Worm (Caenorhabditis elegans) whole organism, mixed stage, embryonic: ENCODE measurements around the gene nhr-173.
A peak's percentile ranks its signal among the peaks of the same experiment; 100 is the strongest.

Experiments
- bed-3 ChIP-seq: fragments of 200-800 bp; sonication (Bioruptor generic); optimal IDR thresholded peaks from 3 replicates; lab custom pipeline; 2018; ENCODE audit warnings: mild to moderate bottlenecking, missing genetic modification characterization, moderate library complexity, missing compliant biosample characterization
- blmp-1 ChIP-seq: fragments of 150-350 bp; optimal IDR thresholded peaks from 2 replicates; lab custom pipeline; 2014; ENCODE audit warnings: missing biosample characterization, missing genetic modification characterization
- ceh-39 ChIP-seq: fragments of 150-350 bp; optimal IDR thresholded peaks from 2 replicates; lab custom pipeline; 2014; ENCODE audit warnings: missing biosample characterization, missing genetic modification characterization
- ceh-43 ChIP-seq: fragments of 200-800 bp; sonication (Bioruptor generic); optimal IDR thresholded peaks from 2 replicates; lab custom pipeline; 2018; ENCODE audit warnings: mild to moderate bottlenecking, missing genetic modification characterization, moderate library complexity, missing compliant biosample characterization
- ces-1 ChIP-seq: fragments of 150-350 bp; optimal IDR thresholded peaks from 2 replicates; lab custom pipeline; 2014; ENCODE audit warnings: missing biosample characterization, missing genetic modification reagents, missing genetic modification characterization
- drap-1 ChIP-seq: fragments of 200-800 bp; sonication (Bioruptor generic); optimal IDR thresholded peaks from 3 replicates; lab custom pipeline; 2018; ENCODE audit warnings: mild to moderate bottlenecking, missing genetic modification characterization, missing compliant biosample characterization
- elt-1 ChIP-seq: sonication (generic microtip); optimal IDR thresholded peaks from 2 replicates; lab custom pipeline; 2017; ENCODE audit warnings: missing genetic modification characterization, mild to moderate bottlenecking, missing compliant biosample characterization, antibody characterized with exemption, moderate library complexity, borderline replicate concordance; ENCODE audit not compliant: insufficient read depth
- elt-3 ChIP-seq: fragments of 150-350 bp; optimal IDR thresholded peaks from 2 replicates; lab custom pipeline; 2014; ENCODE audit warnings: missing biosample characterization, missing genetic modification characterization
- flh-1 ChIP-seq: fragments of 200-800 bp; sonication (Bioruptor generic); optimal IDR thresholded peaks from 2 replicates; lab custom pipeline; 2018; ENCODE audit warnings: mild to moderate bottlenecking, missing genetic modification characterization, moderate library complexity, missing compliant biosample characterization
- lin-13 ChIP-seq: fragments of 150-350 bp; optimal IDR thresholded peaks from 2 replicates; lab custom pipeline; 2014; ENCODE audit warnings: missing biosample characterization, missing genetic modification characterization
- lin-32 ChIP-seq: fragments of 200-800 bp; sonication (Bioruptor generic); optimal IDR thresholded peaks from 2 replicates; lab custom pipeline; 2018; ENCODE audit warnings: mild to moderate bottlenecking, missing genetic modification characterization, missing compliant biosample characterization
- lsy-2 ChIP-seq: fragments of 150-350 bp; optimal IDR thresholded peaks from 2 replicates; lab custom pipeline; 2014; ENCODE audit warnings: missing biosample characterization, missing genetic modification characterization
- mab-5 ChIP-seq: fragments of 150-350 bp; optimal IDR thresholded peaks from 2 replicates; lab custom pipeline; 2014; ENCODE audit warnings: missing biosample characterization, missing genetic modification characterization
- mep-1 ChIP-seq: fragments of 150-350 bp; optimal IDR thresholded peaks from 2 replicates; lab custom pipeline; 2017; ENCODE audit warnings: missing biosample characterization, missing genetic modification reagents, missing genetic modification characterization, inconsistent platforms
- mls-2 ChIP-seq: sonication (generic microtip); optimal IDR thresholded peaks from 2 replicates; lab custom pipeline; 2016; ENCODE audit warnings: mild to moderate bottlenecking, missing genetic modification characterization, moderate library complexity, missing compliant biosample characterization
- nhr-12 ChIP-seq: fragments of 150-350 bp; optimal IDR thresholded peaks from 2 replicates; lab custom pipeline; 2014; ENCODE audit warnings: missing biosample characterization, missing genetic modification characterization
- nhr-2 ChIP-seq: fragments of 150-350 bp; optimal IDR thresholded peaks from 2 replicates; lab custom pipeline; 2014; ENCODE audit warnings: missing biosample characterization, missing genetic modification characterization
- nhr-237 ChIP-seq: fragments of 150-350 bp; optimal IDR thresholded peaks from 2 replicates; lab custom pipeline; 2014; ENCODE audit warnings: missing biosample characterization, missing genetic modification characterization
- nhr-28 ChIP-seq: fragments of 150-350 bp; optimal IDR thresholded peaks from 2 replicates; lab custom pipeline; 2014; ENCODE audit warnings: missing biosample characterization, missing genetic modification characterization
- nhr-76 ChIP-seq: sonication (generic microtip); optimal IDR thresholded peaks from 2 replicates; lab custom pipeline; 2017; ENCODE audit warnings: missing biosample characterization, missing genetic modification characterization
- pha-4 ChIP-seq: fragments of 150-350 bp; optimal IDR thresholded peaks from 2 replicates; lab custom pipeline; 2018; ENCODE audit warnings: missing biosample characterization, missing genetic modification reagents, missing genetic modification characterization
- sem-2 ChIP-seq: fragments of 200-800 bp; sonication (Bioruptor generic); optimal IDR thresholded peaks from 2 replicates; lab custom pipeline; 2018; ENCODE audit warnings: mild to moderate bottlenecking, missing genetic modification characterization, missing compliant biosample characterization
- sptf-1 ChIP-seq: sonication (generic microtip); optimal IDR thresholded peaks from 2 replicates; lab custom pipeline; 2017; ENCODE audit warnings: mild to moderate bottlenecking, missing genetic modification characterization, moderate library complexity, missing compliant biosample characterization
- tbx-8 ChIP-seq: fragments of 200-800 bp; sonication (Bioruptor generic); optimal IDR thresholded peaks from 2 replicates; lab custom pipeline; 2018; ENCODE audit warnings: mild to moderate bottlenecking, missing genetic modification characterization, moderate library complexity, missing compliant biosample characterization
- unc-62 ChIP-seq: fragments of 150-350 bp; optimal IDR thresholded peaks from 2 replicates; lab custom pipeline; 2014; ENCODE audit warnings: missing biosample characterization, missing genetic modification reagents, missing genetic modification characterization
- ztf-11 ChIP-seq: fragments of 150-350 bp; optimal IDR thresholded peaks from 2 replicates; lab custom pipeline; 2014; ENCODE audit warnings: missing biosample characterization, missing genetic modification characterization

nhr-173 gene

ce11 chrX:6671717-6672116 is 16.4 kb downstream of the nhr-173 start:
- no peak for TF ChIP-seq lin-13 (tag; lab: Kevin White, UChicago)
- no peak for TF ChIP-seq mls-2 (tag; lab: Kevin White, UChicago)
- no peak for TF ChIP-seq nhr-28 (tag; lab: Kevin White, UChicago)
- no peak for TF ChIP-seq ceh-43 (GFP tag; lab: Kevin White, UChicago)
- no peak for TF ChIP-seq nhr-12
- no peak for TF ChIP-seq unc-62
- no peak for TF ChIP-seq nhr-2
- no peak for TF ChIP-seq ces-1 (GFP tag; lab: Kevin White, UChicago)
- TF ChIP-seq sem-2 (GFP tag; lab: Kevin White, UChicago), result no peak
- TF ChIP-seq flh-1 (GFP tag; lab: Kevin White, UChicago), result no peak
- TF ChIP-seq elt-1 (tag; lab: Kevin White, UChicago), result no peak
- TF ChIP-seq mep-1, result no peak
- no peak for TF ChIP-seq elt-3
- TF ChIP-seq, all 35 proteins: peak for 0

- TF ChIP-seq lin-13 (tag; lab: Kevin White, UChicago) (no peak), nhr-2 (no peak), unc-62 (no peak), tbx-8 (no peak), sptf-1 (no peak), drap-1 (GFP tag; lab: Kevin White, UChicago) (no peak), ceh-39 (tag; lab: Kevin White, UChicago) (no peak), lsy-2 (tag; lab: Kevin White, UChicago) (no peak), nhr-12 (no peak), ztf-11 (tag; lab: Kevin White, UChicago) (no peak), nhr-28 (tag; lab: Kevin White, UChicago) (no peak)
Observed at ce11 chrX:6672519-6672918, 17.2 kb downstream of the nhr-173 start, which contains the start of gene col-172. Gene col-172, plus strand, starts transcription at chrX:6672819.

ce11 chrX:6674333-6674919 is 19.1 kb downstream of the nhr-173 start, which contains the start of gene F38B6.4:
Gene F38B6.4, plus strand, starts transcription at chrX:6674869.
- TF ChIP-seq lin-32 (GFP tag; lab: Kevin White, UChicago) (no peak), elt-1 (tag; lab: Kevin White, UChicago) (no peak), ceh-43 (GFP tag; lab: Kevin White, UChicago) (no peak), mab-5 (no peak), ztf-11 (tag; lab: Kevin White, UChicago) (no peak), flh-1 (GFP tag; lab: Kevin White, UChicago) (no peak), ces-1 (GFP tag; lab: Kevin White, UChicago) (no peak), tbx-8 (no peak), nhr-76 (tag; lab: Kevin White, UChicago) (no peak), blmp-1 (tag; lab: Kevin White, UChicago) (no peak)

- no peak for TF ChIP-seq ceh-39 (tag; lab: Kevin White, UChicago)
- TF ChIP-seq sptf-1, result no peak
- no peak for TF ChIP-seq unc-62
- no peak for TF ChIP-seq flh-1 (GFP tag; lab: Kevin White, UChicago)
- no peak for TF ChIP-seq ces-1 (GFP tag; lab: Kevin White, UChicago)
- TF ChIP-seq lsy-2 (tag; lab: Kevin White, UChicago), result no peak
- TF ChIP-seq elt-3, result no peak
- TF ChIP-seq ztf-11 (tag; lab: Kevin White, UChicago), result no peak
- no peak for TF ChIP-seq nhr-76 (tag; lab: Kevin White, UChicago)
- TF ChIP-seq ceh-43 (GFP tag; lab: Kevin White, UChicago), result no peak
- no peak for TF ChIP-seq bed-3 (GFP tag; lab: Kevin White, UChicago)
- no peak for TF ChIP-seq lin-32 (GFP tag; lab: Kevin White, UChicago)
- no peak for TF ChIP-seq elt-1 (tag; lab: Kevin White, UChicago)
- no peak for TF ChIP-seq pha-4
- no peak for TF ChIP-seq tbx-8
- no peak for TF ChIP-seq blmp-1 (tag; lab: Kevin White, UChicago)
- no peak for TF ChIP-seq mab-5
- TF ChIP-seq nhr-2, result no peak
Observed at ce11 chrX:6682683-6683082, 27.4 kb downstream of the nhr-173 start, which contains the start of gene F38B6.8. Gene F38B6.8, minus strand, starts transcription at chrX:6682783.

ce11 chrX:6687345-6687744 is 32.0 kb downstream of the nhr-173 start:
- TF ChIP-seq mab-5 (no peak), unc-62 (peak; percentile 6), flh-1 (GFP tag; lab: Kevin White, UChicago) (no peak), nhr-12 (no peak)

ce11 chrX:6687756-6688155 is 32.4 kb downstream of the nhr-173 start:
- TF ChIP-seq ces-1 (GFP tag; lab: Kevin White, UChicago) (peak; percentile 37), nhr-237 (tag; lab: Kevin White, UChicago) (no peak)
